Fruit fly (Drosophila melanogaster) whole organism, embryonic: ENCODE data around the gene CG10809.
A peak's percentile ranks its signal among the peaks of the same experiment; 100 is the strongest.

Experiments used
- Atf-2 ChIP-seq: fragments of 200-800 bp; sonication (Bioruptor generic); optimal IDR thresholded peaks from 2 replicates; lab custom pipeline; 2016; ENCODE audit warnings: missing biosample characterization, missing genetic modification characterization
- CG10321 ChIP-seq: fragments of 200-800 bp; sonication (Bioruptor generic); IDR thresholded peaks from 2 replicates; pipeline ENCODE4 v1.3.6; 2022; ENCODE audit warnings: missing biosample characterization, missing genetic modification characterization
- CG10366 ChIP-seq: fragments of 200-800 bp; sonication (Bioruptor generic); IDR thresholded peaks from 2 replicates; pipeline ENCODE4 v1.3.6; 2022; ENCODE audit warnings: missing biosample characterization, missing genetic modification characterization
- CG11723 ChIP-seq: fragments of 200-800 bp; sonication (Bioruptor generic); optimal IDR thresholded peaks from 2 replicates; lab custom pipeline; 2017; ENCODE audit warnings: missing biosample characterization, mild to moderate bottlenecking, missing genetic modification characterization
- CG12071 ChIP-seq: fragments of 200-800 bp; sonication (Bioruptor generic); optimal IDR thresholded peaks from 3 replicates; lab custom pipeline; 2018; ENCODE audit warnings: missing biosample characterization, mild to moderate bottlenecking, missing genetic modification characterization
- CG12744 ChIP-seq: fragments of 200-800 bp; sonication (Bioruptor generic); optimal IDR thresholded peaks from 2 replicates; lab custom pipeline; 2016; ENCODE audit warnings: missing biosample characterization, missing genetic modification characterization
- CG12942 ChIP-seq: fragments of 200-800 bp; sonication (Bioruptor generic); optimal IDR thresholded peaks from 3 replicates; lab custom pipeline; 2016; ENCODE audit warnings: missing biosample characterization, missing genetic modification characterization
- CG1602 ChIP-seq: fragments of 200-800 bp; sonication (Bioruptor generic); optimal IDR thresholded peaks from 3 replicates; lab custom pipeline; 2016; ENCODE audit warnings: missing biosample characterization, missing genetic modification characterization
- CG2875 ChIP-seq: fragments of 200-800 bp; sonication (Bioruptor generic); optimal IDR thresholded peaks from 2 replicates; lab custom pipeline; 2017; ENCODE audit warnings: missing biosample characterization, mild to moderate bottlenecking, missing genetic modification characterization, missing genetic modification reagents
- CG33557 ChIP-seq: fragments of 200-800 bp; sonication (Bioruptor generic); optimal IDR thresholded peaks from 2 replicates; lab custom pipeline; 2019; ENCODE audit warnings: missing biosample characterization, mild to moderate bottlenecking, missing genetic modification characterization, moderate library complexity
- CG3995 ChIP-seq: fragments of 200-800 bp; sonication (Bioruptor generic); optimal IDR thresholded peaks from 3 replicates; lab custom pipeline; 2016; ENCODE audit warnings: missing biosample characterization, missing genetic modification characterization
- CG9817 ChIP-seq: fragments of 200-800 bp; sonication (Bioruptor generic); optimal IDR thresholded peaks from 2 replicates; lab custom pipeline; 2018; ENCODE audit warnings: missing biosample characterization, mild to moderate bottlenecking, missing genetic modification characterization, moderate library complexity
- D ChIP-seq, 2 experiments: fragments of 200-800 bp in 1 of 2; fragments of >200 bp in 1 of 2; sonication (Bioruptor generic) in 1 of 2; optimal IDR thresholded peaks; 2 replicates in 1 of 2; 3 replicates in 1 of 2; lab custom pipeline; 2017; ENCODE audit warnings: mild to moderate bottlenecking in 1 of 2, missing biosample characterization in 1 of 2, missing genetic modification characterization in 1 of 2, missing genetic modification reagents in 1 of 2
- Dip2 ChIP-seq: fragments of 200-800 bp; sonication (Bioruptor generic); IDR thresholded peaks from 2 replicates; pipeline ENCODE4 v1.3.6; 2022; ENCODE audit warnings: missing biosample characterization, missing genetic modification characterization
- Drgx ChIP-seq: fragments of 200-800 bp; sonication (Bioruptor generic); IDR thresholded peaks from 2 replicates; pipeline ENCODE4 v1.3.6; 2022; ENCODE audit warnings: missing biosample characterization, missing genetic modification characterization
- Gug ChIP-seq: fragments of 200-800 bp; sonication (Bioruptor generic); IDR thresholded peaks from 4 replicates; pipeline ENCODE4 v1.3.6; 2022; ENCODE audit warnings: missing biosample characterization, missing genetic modification characterization
- HLH3B ChIP-seq: fragments of 200-800 bp; sonication (Bioruptor generic); IDR thresholded peaks from 2 replicates; pipeline ENCODE4 v1.3.6; 2022; ENCODE audit warnings: missing biosample characterization, missing genetic modification characterization
- Hand ChIP-seq: fragments of 200-800 bp; sonication (Bioruptor generic); optimal IDR thresholded peaks from 2 replicates; lab custom pipeline; 2017; ENCODE audit warnings: mild to moderate bottlenecking, missing biosample characterization, missing genetic modification reagents, missing genetic modification characterization
- Lim3 ChIP-seq: fragments of 200-800 bp; sonication (Bioruptor generic); IDR thresholded peaks from 2 replicates; pipeline ENCODE4 v1.3.6; 2022; ENCODE audit warnings: missing biosample characterization, missing genetic modification characterization
- Ravus ChIP-seq: fragments of 200-800 bp; sonication (Bioruptor generic); IDR thresholded peaks from 2 replicates; pipeline ENCODE4 v1.3.6; 2022; ENCODE audit warnings: missing biosample characterization, missing genetic modification characterization
- amos ChIP-seq: fragments of 200-800 bp; sonication (Bioruptor generic); IDR thresholded peaks from 2 replicates; pipeline ENCODE4 v1.3.6; 2022; ENCODE audit warnings: missing biosample characterization, missing genetic modification characterization; ENCODE audit not compliant: partially characterized antibody
- ato ChIP-seq: fragments of 200-800 bp; sonication (Bioruptor generic); IDR thresholded peaks from 2 replicates; pipeline ENCODE4 v1.3.6; 2022; ENCODE audit warnings: missing biosample characterization, missing genetic modification characterization; ENCODE audit not compliant: partially characterized antibody
- az2 ChIP-seq: fragments of 200-800 bp; sonication (Bioruptor generic); optimal IDR thresholded peaks from 3 replicates; lab custom pipeline; 2016; ENCODE audit warnings: missing biosample characterization, missing genetic modification characterization
- chif ChIP-seq, 2 experiments: fragments of 200-800 bp; sonication (Bioruptor generic); optimal IDR thresholded peaks; 3 replicates each; lab custom pipeline; 2016; ENCODE audit warnings: missing biosample characterization in 2 of 2, missing genetic modification characterization in 2 of 2
- chinmo ChIP-seq: fragments of 200-800 bp; sonication (Bioruptor generic); IDR thresholded peaks from 4 replicates; pipeline ENCODE4 v1.3.6; 2022; ENCODE audit warnings: missing biosample characterization, missing genetic modification characterization; ENCODE audit not compliant: partially characterized antibody
- da ChIP-seq: fragments of 200-800 bp; sonication (Bioruptor generic); optimal IDR thresholded peaks from 2 replicates; lab custom pipeline; 2016; ENCODE audit warnings: missing biosample characterization, missing genetic modification characterization
- dpn ChIP-seq, 2 experiments: fragments of 200-800 bp; sonication (Bioruptor generic); optimal IDR thresholded peaks; 3 replicates each; lab custom pipeline; 2016; ENCODE audit warnings: missing biosample characterization in 2 of 2, missing genetic modification characterization in 2 of 2
- dysf ChIP-seq: fragments of 200-800 bp; sonication (Bioruptor generic); IDR thresholded peaks from 3 replicates; pipeline ENCODE4 v1.3.6; 2022; ENCODE audit warnings: missing biosample characterization, missing genetic modification characterization
- emc ChIP-seq: fragments of 200-800 bp; sonication (Bioruptor generic); optimal IDR thresholded peaks from 2 replicates; lab custom pipeline; 2016; ENCODE audit warnings: missing biosample characterization, missing genetic modification characterization
- exex ChIP-seq: fragments of 200-800 bp; sonication (Bioruptor generic); optimal IDR thresholded peaks from 4 replicates; lab custom pipeline; 2018; ENCODE audit warnings: missing biosample characterization, mild to moderate bottlenecking, missing genetic modification characterization, moderate library complexity
- hb ChIP-seq: fragments of 200-800 bp; sonication (Bioruptor generic); IDR thresholded peaks from 3 replicates; pipeline ENCODE4 v1.3.6; 2022; ENCODE audit warnings: missing biosample characterization, missing genetic modification characterization; ENCODE audit not compliant: partially characterized antibody
- hth ChIP-seq: fragments of >200 bp; optimal IDR thresholded peaks from 2 replicates; lab custom pipeline; 2017; ENCODE audit warnings: inconsistent platforms
- ind ChIP-seq: fragments of 200-800 bp; sonication (Bioruptor generic); optimal IDR thresholded peaks from 3 replicates; lab custom pipeline; 2016; ENCODE audit warnings: missing biosample characterization, missing genetic modification characterization
- nmo ChIP-seq: fragments of 200-800 bp; sonication (Bioruptor generic); optimal IDR thresholded peaks from 2 replicates; lab custom pipeline; 2018; ENCODE audit warnings: missing biosample characterization, mild to moderate bottlenecking, missing genetic modification characterization, moderate library complexity
- nom ChIP-seq: fragments of 200-800 bp; sonication (Bioruptor generic); optimal IDR thresholded peaks from 2 replicates; lab custom pipeline; 2017; ENCODE audit warnings: missing biosample characterization, missing genetic modification characterization, mild to moderate bottlenecking, moderate library complexity, missing genetic modification reagents
- odd ChIP-seq: fragments of 200-800 bp; sonication (Bioruptor generic); optimal IDR thresholded peaks from 2 replicates; lab custom pipeline; 2017; ENCODE audit warnings: missing biosample characterization, mild to moderate bottlenecking, missing genetic modification characterization
- onecut ChIP-seq: fragments of 200-800 bp; sonication (Bioruptor generic); IDR thresholded peaks from 2 replicates; pipeline ENCODE4 v1.3.6; 2022; ENCODE audit warnings: missing biosample characterization, missing genetic modification characterization
- p53 ChIP-seq: fragments of 200-800 bp; sonication (Bioruptor generic); optimal IDR thresholded peaks from 2 replicates; lab custom pipeline; 2016; ENCODE audit warnings: missing biosample characterization, missing genetic modification characterization
- slou ChIP-seq: fragments of 200-800 bp; sonication (Bioruptor generic); optimal IDR thresholded peaks from 3 replicates; lab custom pipeline; 2016; ENCODE audit warnings: missing biosample characterization, missing genetic modification characterization
- stc ChIP-seq: fragments of 200-800 bp; sonication (Bioruptor generic); IDR thresholded peaks from 2 replicates; pipeline ENCODE4 v1.3.6; 2022; ENCODE audit warnings: missing biosample characterization, missing genetic modification characterization
- tna ChIP-seq: fragments of 200-800 bp; sonication (Bioruptor generic); IDR thresholded peaks from 2 replicates; pipeline ENCODE4 v1.3.6; 2022; ENCODE audit warnings: missing biosample characterization, missing genetic modification characterization; ENCODE audit not compliant: partially characterized antibody
- twi ChIP-seq: fragments of 200-800 bp; optimal IDR thresholded peaks from 2 replicates; lab custom pipeline; 2019; ENCODE audit warnings: missing biosample characterization, mild to moderate bottlenecking, missing genetic modification characterization, moderate library complexity
- unpg ChIP-seq: fragments of 200-800 bp; sonication (Bioruptor generic); optimal IDR thresholded peaks from 3 replicates; lab custom pipeline; 2018; ENCODE audit warnings: missing biosample characterization, mild to moderate bottlenecking, missing genetic modification characterization, moderate library complexity

CG10809 gene

dm6 chr3L:9864275-9865052, 4.8 kb upstream of the CG10809 start, which contains the start of the genes iPLA2-VIA and Ciz1 (continued):
- TF ChIP-seq odd, result no peak

dm6 chr3L:9863656-9864055, 4.0 kb upstream of the CG10809 start:
- TF ChIP-seq CG33557 (GFP tag; lab: Kevin White, UChicago) (no peak), nom (GFP tag; lab: Kevin White, UChicago) (peak; percentile 76)

dm6 chr3L:9856430-9857218, 3.1 kb downstream of the CG10809 start:
- TF ChIP-seq exex (tag; lab: Kevin White, UChicago) (peak; percentile 18), ind (GFP tag; lab: Kevin White, UChicago) (peak; percentile 57), CG10366 (GFP tag; lab: Robert Waterston, UW) (peak; percentile 67), unpg (GFP tag; lab: Kevin White, UChicago) (peak; percentile 92), Lim3 (0 out of 2 replicates have a peak, but pooled peaks have one; percentile 42), twi (no peak), ato (GFP tag; lab: Robert Waterston, UW) (no peak), Gug (GFP tag; lab: Robert Waterston, UW) (peak; percentile 23; the same call in 1 of the 4 replicates), hb (GFP tag; lab: Robert Waterston, UW) (no peak), CG12071 (GFP tag; lab: Kevin White, UChicago) (no peak), Dip2 (GFP tag; lab: Robert Waterston, UW) (no peak), da (no peak), tna (GFP tag; lab: Robert Waterston, UW) (no peak), Drgx (peak; percentile 39; the same call in 1 of the 2 replicates), Ravus (GFP tag; lab: Robert Waterston, UW) (no peak; the same call in none of the 2 replicates), CG9817 (tag; lab: Kevin White, UChicago) (peak; percentile 63), az2 (GFP tag; lab: Kevin White, UChicago) (peak; percentile 84), HLH3B (GFP tag; lab: Robert Waterston, UW) (peak; percentile 85), emc (GFP tag; lab: Kevin White, UChicago) (no peak), chif (GFP tag; optimal IDR thresholded peaks at IDR 0.05; lab: Kevin White, UChicago) (peak; percentile 24 to 54), Hand (GFP tag; lab: Kevin White, UChicago) (peak; percentile 37), CG2875 (GFP tag; lab: Kevin White, UChicago) (peak; percentile 78), CG12942 (peak; percentile 23), dpn (GFP tag; optimal IDR thresholded peaks at IDR 0.05; lab: Kevin White, UChicago) (peak in 1 of 2 experiments; percentile 61), slou (GFP tag; lab: Kevin White, UChicago) (peak; percentile 24), CG11723 (GFP tag; lab: Kevin White, UChicago) (peak; percentile 38), dysf (GFP tag; lab: Robert Waterston, UW) (peak; percentile 82), CG3995 (no peak), p53 (GFP tag; lab: Kevin White, UChicago) (no peak), stc (GFP tag; lab: Robert Waterston, UW) (peak; percentile 92), CG12744 (GFP tag; lab: Kevin White, UChicago) (no peak), CG10321 (peak; percentile 45; the same call in 1 of the 2 replicates), CG1602 (peak; percentile 76), chinmo (GFP tag; lab: Robert Waterston, UW) (no peak), amos (no peak), nmo (GFP tag; lab: Kevin White, UChicago) (peak; percentile 93), Atf-2 (GFP tag; lab: Kevin White, UChicago) (no peak), onecut (GFP tag; lab: Robert Waterston, UW) (peak; percentile 66), hth (lab: Kevin White, UChicago) (no peak), D (optimal IDR thresholded peaks at IDR 0.05; lab: Kevin White, UChicago) (no peak), D (GFP tag; optimal IDR thresholded peaks at IDR 0.05; lab: Kevin White, UChicago) (peak; percentile 80)
